Fruit fly (Drosophila melanogaster): ENCODE measurements around the gene CG31704.

Gene CG31704

dm6 chr2L:11845159-11845788, 4.8 kb downstream of the CG31704 start (continued):
- TF ChIP-seq fd64A (GFP tag; optimal IDR thresholded peaks at IDR 0.05): no peak
- TF ChIP-seq lab (GFP tag; optimal IDR thresholded peaks at IDR 0.05): peak; percentile 48
- no peak for TF ChIP-seq CG1647 (GFP tag; optimal IDR thresholded peaks at IDR 0.05)
- no peak for TF ChIP-seq Doc2 (GFP tag; IDR thresholded peaks at IDR 0.05)
- no peak for TF ChIP-seq CG17568 (GFP tag; optimal IDR thresholded peaks at IDR 0.05)
- no peak for TF ChIP-seq CG1233 (GFP tag; optimal IDR thresholded peaks at IDR 0.05)
- no peak for TF ChIP-seq CG7372 (GFP tag; IDR thresholded peaks at IDR 0.05)
- TF ChIP-seq croc (GFP tag; conservative IDR thresholded peaks at IDR 0.05): no peak
- TF ChIP-seq caup (GFP tag; optimal IDR thresholded peaks at IDR 0.05; ENCODE audit: severe bottlenecking): peak; percentile 38
- TF ChIP-seq MBD-R2 (GFP tag; IDR thresholded peaks at IDR 0.05): no peak
- TF ChIP-seq CG5245 (GFP tag; optimal IDR thresholded peaks at IDR 0.05): no peak
- no peak for TF ChIP-seq bigmax (GFP tag; optimal IDR thresholded peaks at IDR 0.05)
- peak; percentile 41 for TF ChIP-seq CG34376 (GFP tag; optimal IDR thresholded peaks at IDR 0.05)
- TF ChIP-seq Sry-β (GFP tag; optimal IDR thresholded peaks at IDR 0.05): no peak
- no peak for TF ChIP-seq gcm2 (GFP tag; optimal IDR thresholded peaks at IDR 0.05)
- no peak for TF ChIP-seq lola (GFP tag; optimal IDR thresholded peaks at IDR 0.05)
- TF ChIP-seq ewg (GFP tag; optimal IDR thresholded peaks at IDR 0.05): no peak
- TF ChIP-seq Awh (GFP tag; IDR thresholded peaks at IDR 0.05): peak; percentile 57; the same call in 1 of the 2 replicates
- TF ChIP-seq CG7357 (GFP tag; IDR thresholded peaks at IDR 0.05): no peak
- TF ChIP-seq CG4854 (GFP tag; optimal IDR thresholded peaks at IDR 0.05): no peak
- no peak for TF ChIP-seq vnd (GFP tag; IDR thresholded peaks at IDR 0.05; ENCODE audit: partially characterized antibody)
- no peak for TF ChIP-seq CG11398 (GFP tag; optimal IDR thresholded peaks at IDR 0.05)
- no peak for TF ChIP-seq Dref (GFP tag; IDR thresholded peaks at IDR 0.05)
- no peak for TF ChIP-seq Ravus (GFP tag; IDR thresholded peaks at IDR 0.05)
- TF ChIP-seq E2f2 (GFP tag; IDR thresholded peaks at IDR 0.05): no peak; the same call in 1 of the 2 replicates
- no peak for TF ChIP-seq CG31365 (tag; optimal IDR thresholded peaks at IDR 0.05)
- no peak for TF ChIP-seq TFAM (GFP tag; optimal IDR thresholded peaks at IDR 0.05)
- no peak for TF ChIP-seq CG17186 (GFP tag; optimal IDR thresholded peaks at IDR 0.05)
- no peak for TF ChIP-seq CG32767 (GFP tag; IDR thresholded peaks at IDR 0.05)
- no peak for TF ChIP-seq sisA (GFP tag; IDR thresholded peaks at IDR 0.05)
- TF ChIP-seq CG31224 (GFP tag; IDR thresholded peaks at IDR 0.05): no peak
- TF ChIP-seq trh (GFP tag; optimal IDR thresholded peaks at IDR 0.05): no peak
- no peak for TF ChIP-seq CG31388 (GFP tag; optimal IDR thresholded peaks at IDR 0.05)
- peak; percentile 32 for TF ChIP-seq CG18619 (GFP tag; optimal IDR thresholded peaks at IDR 0.05)
- no peak for TF ChIP-seq Scr (GFP tag; IDR thresholded peaks at IDR 0.05; ENCODE audit: partially characterized antibody)
- TF ChIP-seq vfl (GFP tag; optimal IDR thresholded peaks at IDR 0.05): no peak
- no peak for TF ChIP-seq NC2α (GFP tag; optimal IDR thresholded peaks at IDR 0.05)
- TF ChIP-seq CG43689 (GFP tag; IDR thresholded peaks at IDR 0.05): no peak
- no peak for TF ChIP-seq Side (GFP tag; optimal IDR thresholded peaks at IDR 0.05)
- TF ChIP-seq so (GFP tag; IDR thresholded peaks at IDR 0.05): no peak
- TF ChIP-seq H2.0 (GFP tag; IDR thresholded peaks at IDR 0.05): no peak
- TF ChIP-seq esg (GFP tag; conservative IDR thresholded peaks at IDR 0.05): no peak
- no peak for TF ChIP-seq CG1792 (GFP tag; optimal IDR thresholded peaks at IDR 0.05)
- no peak for TF ChIP-seq Bgb (GFP tag; IDR thresholded peaks at IDR 0.05; ENCODE audit: partially characterized antibody)
- 0 out of 2 replicates have a peak, but pooled peaks have one; percentile 13 for TF ChIP-seq Ptx1 (GFP tag; IDR thresholded peaks at IDR 0.05)
- TF ChIP-seq CG11695 (GFP tag; IDR thresholded peaks at IDR 0.05): no peak
- no peak for TF ChIP-seq CG6254 (GFP tag; optimal IDR thresholded peaks at IDR 0.05)
- TF ChIP-seq CG12071 (GFP tag; optimal IDR thresholded peaks at IDR 0.05): peak; percentile 27
- no peak for TF ChIP-seq dimm (GFP tag; IDR thresholded peaks at IDR 0.05)
- TF ChIP-seq Meics (GFP tag; optimal IDR thresholded peaks at IDR 0.05): peak; percentile 87
- TF ChIP-seq unc-4 (GFP tag; IDR thresholded peaks at IDR 0.05; ENCODE audit: partially characterized antibody): no peak
